Worm (Caenorhabditis elegans) whole organism, L1 larva: ENCODE measurements around the gene F27B10.1.

ENCODE experiments used
- jun-1 ChIP-seq: fragments of 150-350 bp; optimal IDR thresholded peaks from 2 replicates; lab custom pipeline; 2014; ENCODE audit warnings: missing biosample characterization, missing genetic modification reagents, missing genetic modification characterization
- lsy-2 ChIP-seq, 2 experiments: fragments of 150-350 bp; optimal IDR thresholded peaks; 2 replicates each; lab custom pipeline; 2014; ENCODE audit warnings: missing biosample characterization in 2 of 2, missing genetic modification characterization in 2 of 2
- skn-1 ChIP-seq: fragments of 150-350 bp; optimal IDR thresholded peaks from 2 replicates; lab custom pipeline; 2014; ENCODE audit warnings: missing biosample characterization, missing genetic modification characterization
- snpc-4 ChIP-seq: fragments of 150-350 bp; optimal IDR thresholded peaks from 2 replicates; lab custom pipeline; 2014; ENCODE audit warnings: missing biosample characterization, missing genetic modification characterization

DNA sequence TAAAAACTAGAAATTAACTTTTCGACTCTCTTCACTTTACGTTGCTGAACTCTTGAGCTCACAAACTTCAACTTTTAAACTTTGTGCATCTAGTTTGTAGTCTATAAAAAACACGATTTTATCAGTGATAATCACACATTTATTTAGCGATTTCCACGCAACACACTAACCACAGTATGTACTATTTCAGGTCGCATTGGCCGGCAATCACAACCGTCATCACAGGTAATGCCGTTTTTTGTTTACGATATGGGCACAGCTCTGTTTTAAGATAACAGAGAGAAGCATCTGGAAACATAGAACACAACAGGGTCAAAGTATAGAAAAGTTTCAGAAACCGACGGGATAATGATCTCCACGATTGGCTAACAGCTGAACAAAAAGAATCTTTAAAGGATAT is 3.8 kb downstream of the F27B10.1 start:
- TF ChIP-seq lsy-2 (tag; optimal IDR thresholded peaks at IDR 0.05; lab: Kevin White, UChicago), result no peak
- no peak for TF ChIP-seq snpc-4 (tag; lab: Kevin White, UChicago)
- TF ChIP-seq jun-1, result peak; percentile 13
- TF ChIP-seq skn-1 (tag; lab: Kevin White, UChicago), result no peak
